Worm (Caenorhabditis elegans) whole organism, late embryonic: ENCODE results near the gene D1046.16.

Experiments used
- C08G9.2 ChIP-seq: sonication (generic microtip); optimal IDR thresholded peaks from 2 replicates; lab custom pipeline; 2016; ENCODE audit warnings: mild to moderate bottlenecking, missing genetic modification characterization, moderate library complexity, missing compliant biosample characterization
- C38D4.7 ChIP-seq: fragments of 200-800 bp; sonication (Bioruptor generic); optimal IDR thresholded peaks from 2 replicates; lab custom pipeline; 2018; ENCODE audit warnings: mild to moderate bottlenecking, missing genetic modification characterization, moderate library complexity, missing compliant biosample characterization
- K02D7.2 ChIP-seq: sonication (generic microtip); optimal IDR thresholded peaks from 2 replicates; lab custom pipeline; 2017; ENCODE audit warnings: mild to moderate bottlenecking, missing genetic modification characterization, missing compliant biosample characterization
- K09A11.1 ChIP-seq: sonication (generic microtip); optimal IDR thresholded peaks from 2 replicates; lab custom pipeline; 2017; ENCODE audit warnings: antibody characterized with exemption, mild to moderate bottlenecking, missing genetic modification characterization, missing compliant biosample characterization; ENCODE audit not compliant: insufficient read depth
- T23F11.4 ChIP-seq: fragments of 200-800 bp; sonication (Bioruptor generic); optimal IDR thresholded peaks from 2 replicates; lab custom pipeline; 2018; ENCODE audit warnings: mild to moderate bottlenecking, missing genetic modification characterization, missing compliant biosample characterization
- ama-1 ChIP-seq: fragments of 150-350 bp; optimal IDR thresholded peaks from 2 replicates; lab custom pipeline; 2014
- ceh-19 ChIP-seq: fragments of 200-800 bp; sonication (Bioruptor generic); optimal IDR thresholded peaks from 2 replicates; lab custom pipeline; 2018; ENCODE audit warnings: mild to moderate bottlenecking, missing genetic modification characterization, missing compliant biosample characterization
- ceh-2 ChIP-seq: sonication (generic microtip); optimal IDR thresholded peaks from 2 replicates; lab custom pipeline; 2016; ENCODE audit warnings: missing genotype, missing genetic modification characterization, missing compliant biosample characterization
- ceh-22 ChIP-seq: sonication (generic microtip); optimal IDR thresholded peaks from 2 replicates; lab custom pipeline; 2017; ENCODE audit warnings: missing biosample characterization, missing genetic modification characterization
- ceh-24 ChIP-seq: sonication (generic microtip); optimal IDR thresholded peaks from 2 replicates; lab custom pipeline; 2016; ENCODE audit warnings: mild to moderate bottlenecking, missing genetic modification characterization, missing compliant biosample characterization
- ceh-30 ChIP-seq: fragments of 150-350 bp; optimal IDR thresholded peaks from 2 replicates; lab custom pipeline; 2014; ENCODE audit warnings: missing biosample characterization, missing genetic modification characterization
- ceh-34 ChIP-seq: sonication (generic microtip); optimal IDR thresholded peaks from 2 replicates; lab custom pipeline; 2016; ENCODE audit warnings: mild to moderate bottlenecking, missing genetic modification characterization, missing compliant biosample characterization
- ceh-45 ChIP-seq: fragments of 200-800 bp; sonication (Bioruptor generic); IDR thresholded peaks from 2 replicates; pipeline ENCODE4 v1.3.6; 2022; ENCODE audit warnings: missing genetic modification reagents, missing genetic modification characterization, missing compliant biosample characterization
- ceh-48 ChIP-seq: sonication (generic microtip); optimal IDR thresholded peaks from 2 replicates; lab custom pipeline; 2016; ENCODE audit warnings: missing genetic modification characterization, inconsistent platforms, missing compliant biosample characterization
- ceh-6 ChIP-seq: fragments of 200-800 bp; sonication (Bioruptor generic); optimal IDR thresholded peaks from 2 replicates; lab custom pipeline; 2018; ENCODE audit warnings: mild to moderate bottlenecking, missing genetic modification characterization, missing compliant biosample characterization
- che-1 ChIP-seq: sonication (generic microtip); optimal IDR thresholded peaks from 2 replicates; lab custom pipeline; 2016; ENCODE audit warnings: mild to moderate bottlenecking, missing genetic modification characterization, missing compliant biosample characterization
- dmd-4 ChIP-seq: sonication (generic microtip); optimal IDR thresholded peaks from 2 replicates; lab custom pipeline; 2016; ENCODE audit warnings: borderline replicate concordance, missing genetic modification characterization, missing compliant biosample characterization
- dve-1 ChIP-seq: sonication (generic microtip); optimal IDR thresholded peaks from 2 replicates; lab custom pipeline; 2017; ENCODE audit warnings: antibody characterized with exemption, mild to moderate bottlenecking, missing genetic modification characterization, missing compliant biosample characterization
- elt-2 ChIP-seq: sonication (generic microtip); optimal IDR thresholded peaks from 2 replicates; lab custom pipeline; 2016; ENCODE audit warnings: missing genetic modification reagents, missing genetic modification characterization, missing compliant biosample characterization
- fax-1 ChIP-seq: sonication (generic microtip); optimal IDR thresholded peaks from 2 replicates; lab custom pipeline; 2016; ENCODE audit warnings: missing genotype, missing genetic modification characterization, missing compliant biosample characterization
- fkh-10 ChIP-seq: fragments of 150-350 bp; optimal IDR thresholded peaks from 2 replicates; lab custom pipeline; 2014; ENCODE audit warnings: missing biosample characterization, missing genetic modification reagents, missing genetic modification characterization
- fkh-6 ChIP-seq: sonication (generic microtip); optimal IDR thresholded peaks from 2 replicates; lab custom pipeline; 2016; ENCODE audit warnings: missing genetic modification characterization, missing compliant biosample characterization
- gmeb-2 ChIP-seq: sonication (generic microtip); optimal IDR thresholded peaks from 2 replicates; lab custom pipeline; 2016; ENCODE audit warnings: missing genetic modification characterization, inconsistent platforms, missing compliant biosample characterization
- hlh-15 ChIP-seq: sonication (generic microtip); optimal IDR thresholded peaks from 2 replicates; lab custom pipeline; 2016; ENCODE audit warnings: missing genetic modification characterization, missing compliant biosample characterization
- hlh-30 ChIP-seq: sonication (generic microtip); optimal IDR thresholded peaks from 2 replicates; lab custom pipeline; 2017; ENCODE audit warnings: antibody characterized with exemption, missing genetic modification characterization, missing compliant biosample characterization; ENCODE audit not compliant: insufficient read depth
- hlh-6 ChIP-seq: sonication (generic microtip); optimal IDR thresholded peaks from 2 replicates; lab custom pipeline; 2016; ENCODE audit warnings: missing genotype, missing genetic modification characterization, missing compliant biosample characterization
- hlh-8 ChIP-seq: sonication (generic microtip); optimal IDR thresholded peaks from 2 replicates; lab custom pipeline; 2016; ENCODE audit warnings: missing genotype, missing genetic modification characterization, missing compliant biosample characterization
- lim-6 ChIP-seq: sonication (generic microtip); optimal IDR thresholded peaks from 2 replicates; lab custom pipeline; 2016; ENCODE audit warnings: missing genetic modification characterization, missing compliant biosample characterization
- lin-11 ChIP-seq: fragments of 200-800 bp; sonication (Bioruptor generic); optimal IDR thresholded peaks from 2 replicates; lab custom pipeline; 2018; ENCODE audit warnings: mild to moderate bottlenecking, missing genetic modification characterization, missing compliant biosample characterization
- madf-2 ChIP-seq: sonication (generic microtip); optimal IDR thresholded peaks from 2 replicates; lab custom pipeline; 2017; ENCODE audit warnings: missing genetic modification characterization, missing compliant biosample characterization
- mec-3 ChIP-seq: sonication (generic microtip); optimal IDR thresholded peaks from 2 replicates; lab custom pipeline; 2016; ENCODE audit warnings: borderline replicate concordance, missing genetic modification characterization, missing compliant biosample characterization
- nfya-1 ChIP-seq: sonication (generic microtip); optimal IDR thresholded peaks from 2 replicates; lab custom pipeline; 2017; ENCODE audit warnings: missing genetic modification characterization, mild to moderate bottlenecking, missing compliant biosample characterization, antibody characterized with exemption, moderate library complexity
- nhr-11 ChIP-seq: fragments of 150-350 bp; optimal IDR thresholded peaks from 2 replicates; lab custom pipeline; 2014; ENCODE audit warnings: missing biosample characterization, missing genetic modification characterization
- nhr-232 ChIP-seq: sonication (generic microtip); optimal IDR thresholded peaks from 2 replicates; lab custom pipeline; 2016; ENCODE audit warnings: missing genetic modification characterization, missing compliant biosample characterization
- pat-9 ChIP-seq: fragments of 200-800 bp; sonication (Bioruptor generic); optimal IDR thresholded peaks from 2 replicates; lab custom pipeline; 2018; ENCODE audit warnings: mild to moderate bottlenecking, missing genetic modification characterization, moderate library complexity, missing compliant biosample characterization
- pha-2 ChIP-seq: sonication (generic microtip); optimal IDR thresholded peaks from 2 replicates; lab custom pipeline; 2017; ENCODE audit warnings: mild to moderate bottlenecking, missing genetic modification characterization, missing compliant biosample characterization
- pha-4 ChIP-seq: fragments of 150-350 bp; optimal IDR thresholded peaks from 2 replicates; lab custom pipeline; 2018; ENCODE audit warnings: missing biosample characterization, missing genetic modification reagents, missing genetic modification characterization
- pqm-1 ChIP-seq: sonication (generic microtip); optimal IDR thresholded peaks from 2 replicates; lab custom pipeline; 2016; ENCODE audit warnings: missing genetic modification characterization, missing compliant biosample characterization
- ref-2 ChIP-seq: sonication (generic microtip); optimal IDR thresholded peaks from 2 replicates; lab custom pipeline; 2016; ENCODE audit warnings: missing genetic modification characterization, missing compliant biosample characterization
- sox-2 ChIP-seq: fragments of 200-800 bp; sonication (Bioruptor generic); IDR thresholded peaks from 2 replicates; pipeline ENCODE4 v1.3.6; 2022; ENCODE audit warnings: missing genetic modification reagents, missing genetic modification characterization, missing compliant biosample characterization
- sox-4 ChIP-seq: sonication (generic microtip); optimal IDR thresholded peaks from 2 replicates; lab custom pipeline; 2017; ENCODE audit warnings: mild to moderate bottlenecking, missing genetic modification characterization, inconsistent platforms, missing compliant biosample characterization
- syd-9 ChIP-seq: sonication (generic microtip); optimal IDR thresholded peaks from 2 replicates; lab custom pipeline; 2016; ENCODE audit warnings: mild to moderate bottlenecking, missing genetic modification characterization, moderate library complexity, missing compliant biosample characterization
- tbx-2 ChIP-seq: sonication (generic microtip); optimal IDR thresholded peaks from 2 replicates; lab custom pipeline; 2016; ENCODE audit warnings: missing genetic modification characterization, missing compliant biosample characterization
- ttx-3 ChIP-seq: sonication (generic microtip); optimal IDR thresholded peaks from 2 replicates; lab custom pipeline; 2016; ENCODE audit warnings: missing genetic modification reagents, missing genetic modification characterization, missing compliant biosample characterization
- unc-42 ChIP-seq: sonication (generic microtip); optimal IDR thresholded peaks from 2 replicates; lab custom pipeline; 2016; ENCODE audit warnings: missing genotype, missing genetic modification characterization, missing compliant biosample characterization
- unc-86 ChIP-seq: sonication (generic microtip); optimal IDR thresholded peaks from 2 replicates; lab custom pipeline; 2016; ENCODE audit warnings: missing genetic modification characterization, missing compliant biosample characterization
- zip-5 ChIP-seq: sonication (generic microtip); optimal IDR thresholded peaks from 2 replicates; lab custom pipeline; 2016; ENCODE audit warnings: missing genetic modification characterization, missing compliant biosample characterization
- ztf-16 ChIP-seq: sonication (generic microtip); optimal IDR thresholded peaks from 2 replicates; lab custom pipeline; 2017; ENCODE audit warnings: missing genetic modification characterization, missing compliant biosample characterization

D1046.16 gene

ce11 chrIV:8925990-8926389 is 4.0 kb downstream of the D1046.16 start, which contains the start of the genes D1046.2 and cfim-2:
Gene D1046.2 (minus strand): TSS chrIV:8926067.
Gene cfim-2 (plus strand): TSS chrIV:8926324.
- TF ChIP-seq ceh-48 (tag; lab: Kevin White, UChicago) (peak; percentile 53), ceh-30 (tag; lab: Kevin White, UChicago) (no peak), unc-42 (tag; lab: Kevin White, UChicago) (peak; percentile 7), nfya-1 (tag; lab: Kevin White, UChicago) (no peak), pha-2 (tag; lab: Kevin White, UChicago) (no peak)

DNA sequence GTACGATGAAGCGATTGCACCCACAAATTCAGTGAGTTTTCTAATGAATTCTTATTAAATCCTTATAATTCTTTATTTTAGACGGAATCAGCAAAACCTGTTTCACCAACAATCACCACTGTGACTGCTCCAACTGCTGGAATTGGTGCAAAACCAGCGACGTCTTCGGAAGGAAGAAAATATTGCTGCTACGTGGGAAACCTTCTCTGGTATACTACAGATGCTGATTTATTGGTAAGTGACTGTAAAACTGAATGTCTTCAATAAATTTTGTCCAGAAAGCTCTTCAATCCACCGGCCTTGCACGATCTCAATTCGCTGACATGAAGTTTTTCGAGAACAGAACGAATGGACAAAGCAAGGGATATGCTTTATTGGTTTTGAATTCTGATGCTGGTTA is 4.6 kb downstream of the D1046.16 start:
- TF ChIP-seq pat-9 (tag; lab: Kevin White, UChicago) (no peak), ceh-22 (tag; lab: Kevin White, UChicago) (no peak)

ce11 chrIV:8927093-8927492 is 5.1 kb downstream of the D1046.16 start:
- peak; percentile 94 for TF ChIP-seq ttx-3 (tag; lab: Kevin White, UChicago)
- TF ChIP-seq hlh-8 (tag; lab: Kevin White, UChicago), result peak; percentile 73
- peak; percentile 96 for TF ChIP-seq C38D4.7 (GFP tag; lab: Kevin White, UChicago)
- TF ChIP-seq hlh-15 (tag; lab: Kevin White, UChicago), result peak; percentile 88
- TF ChIP-seq fkh-6, result peak; percentile 90
- TF ChIP-seq T23F11.4, result peak; percentile 97
- peak; percentile 96 for TF ChIP-seq ceh-45
- TF ChIP-seq lim-6 (tag; lab: Kevin White, UChicago), result peak; percentile 80
- peak; percentile 96 for TF ChIP-seq dmd-4
- peak; percentile 81 for TF ChIP-seq K09A11.1 (tag; lab: Kevin White, UChicago)
- peak; percentile 94 for TF ChIP-seq K02D7.2 (tag; lab: Kevin White, UChicago)
- peak; percentile 96 for TF ChIP-seq ztf-16 (tag; lab: Kevin White, UChicago)
- peak; percentile 91 for TF ChIP-seq syd-9 (tag; lab: Kevin White, UChicago)
- TF ChIP-seq ceh-48 (tag; lab: Kevin White, UChicago), result peak; percentile 94
- TF ChIP-seq nhr-232, result peak; percentile 94
- no peak for TF ChIP-seq ama-1
- peak; percentile 74 for TF ChIP-seq dve-1 (tag; lab: Kevin White, UChicago)
- peak; percentile 91 for TF ChIP-seq ceh-24 (tag; lab: Kevin White, UChicago)
- TF ChIP-seq lin-11, result peak; percentile 92
- TF ChIP-seq hlh-6 (tag; lab: Kevin White, UChicago), result peak; percentile 99
- peak; percentile 90 for TF ChIP-seq pha-2 (tag; lab: Kevin White, UChicago)
- peak; percentile 89 for TF ChIP-seq ref-2 (tag; lab: Kevin White, UChicago)
- peak; percentile 94 for TF ChIP-seq hlh-30 (tag; lab: Kevin White, UChicago)
- peak; percentile 94 for TF ChIP-seq ceh-34 (tag; lab: Kevin White, UChicago)
- TF ChIP-seq pha-4 (tag; lab: Kevin White, UChicago), result no peak
- TF ChIP-seq zip-5 (tag; lab: Kevin White, UChicago), result peak; percentile 45
- TF ChIP-seq sox-2 (GFP tag; lab: Robert Waterston, UW), result peak; percentile 87; the same call in 1 of the 2 replicates
- TF ChIP-seq fkh-10 (GFP tag; lab: Kevin White, UChicago), result peak; percentile 40
- peak; percentile 96 for TF ChIP-seq ceh-19
- peak; percentile 92 for TF ChIP-seq C08G9.2 (tag; lab: Kevin White, UChicago)
- no peak for TF ChIP-seq nhr-11 (tag; lab: Kevin White, UChicago)
- TF ChIP-seq pqm-1, result peak; percentile 93
- peak; percentile 89 for TF ChIP-seq mec-3 (tag; lab: Kevin White, UChicago)
- TF ChIP-seq fax-1 (tag; lab: Kevin White, UChicago), result peak; percentile 87
- peak; percentile 98 for TF ChIP-seq sox-4 (tag; lab: Kevin White, UChicago)
- peak; percentile 97 for TF ChIP-seq elt-2 (tag; lab: Kevin White, UChicago)
- TF ChIP-seq che-1 (tag; lab: Kevin White, UChicago), result peak; percentile 96
- peak; percentile 95 for TF ChIP-seq ceh-2 (tag; lab: Kevin White, UChicago)
- peak; percentile 97 for TF ChIP-seq ceh-6 (GFP tag; lab: Kevin White, UChicago)
- TF ChIP-seq gmeb-2, result peak; percentile 96
- TF ChIP-seq ceh-30 (tag; lab: Kevin White, UChicago), result peak; percentile 77
- TF ChIP-seq madf-2 (tag; lab: Kevin White, UChicago), result peak; percentile 90
- peak; percentile 97 for TF ChIP-seq unc-86 (tag; lab: Kevin White, UChicago)
- peak; percentile 89 for TF ChIP-seq tbx-2 (tag; lab: Kevin White, UChicago)
